Worm (Caenorhabditis elegans): ENCODE measurements around the gene fbxb-115.
"Not testable (repeated sequence)": the region's sequence is repeated elsewhere in the genome, so short reads cannot be mapped to it uniquely, and the experiment has no call there.

Gene fbxb-115

ce11 chrV:19240129-19240528 lies at the start of gene fbxb-115, which contains the start of gene fbxb-1:
TSS of gene fbxb-115 (minus strand) at chrV:19240229.
TSS of gene fbxb-1 (plus strand) at chrV:19240354.
- TF ChIP-seq pes-1 (GFP tag; IDR thresholded peaks at IDR 0.05), result no peak
- TF ChIP-seq ets-7 (tag; optimal IDR thresholded peaks at IDR 0.05), result no peak

ce11 chrV:19288073-19288805 lies 48.2 kb upstream of the fbxb-115 start, which contains the start of the genes F55C9.3 and fbxb-57:
TSS of gene F55C9.3 (minus strand) at chrV:19288173.
TSS of gene fbxb-57 (plus strand) at chrV:19288755.
- no peak for TF ChIP-seq sea-1 (GFP tag; conservative IDR thresholded peaks at IDR 0.05)
- no peak for TF ChIP-seq pes-1 (GFP tag; IDR thresholded peaks at IDR 0.05)
- no peak for TF ChIP-seq ets-7 (tag; optimal IDR thresholded peaks at IDR 0.05)
- TF ChIP-seq ceh-13 (GFP tag; optimal IDR thresholded peaks at IDR 0.05), result no peak
- TF ChIP-seq ceh-36 (tag; optimal IDR thresholded peaks at IDR 0.05), result no peak
- no peak for TF ChIP-seq hnd-1 (tag; optimal IDR thresholded peaks at IDR 0.05)
- no peak for TF ChIP-seq hmbx-1 (tag; optimal IDR thresholded peaks at IDR 0.05)
- no peak for TF ChIP-seq tbx-37 (GFP tag; conservative IDR thresholded peaks at IDR 0.05)
- no peak for TF ChIP-seq tbx-11 (GFP tag; IDR thresholded peaks at IDR 0.05)
- TF ChIP-seq flt-1 (GFP tag; IDR thresholded peaks at IDR 0.05), result no peak
- TF ChIP-seq tra-4 (tag; optimal IDR thresholded peaks at IDR 0.05), result no peak
- no peak for TF ChIP-seq hmg-4 (GFP tag; optimal IDR thresholded peaks at IDR 0.05)
- no peak for TF ChIP-seq ama-1 (optimal IDR thresholded peaks at IDR 0.05)

- TF ChIP-seq aly-1 (tag; optimal IDR thresholded peaks at IDR 0.05), result no peak
- no peak for TF ChIP-seq ceh-36 (tag; optimal IDR thresholded peaks at IDR 0.05)
- no peak for TF ChIP-seq pes-1 (GFP tag; IDR thresholded peaks at IDR 0.05)
- TF ChIP-seq ama-1 (optimal IDR thresholded peaks at IDR 0.05), result no peak
- TF ChIP-seq tra-4 (tag; optimal IDR thresholded peaks at IDR 0.05), result no peak
- no peak for TF ChIP-seq ets-7 (tag; optimal IDR thresholded peaks at IDR 0.05)
- no peak for TF ChIP-seq hnd-1 (tag; optimal IDR thresholded peaks at IDR 0.05)
- no peak for TF ChIP-seq F13C5.2 (tag; optimal IDR thresholded peaks at IDR 0.05)
- no peak for TF ChIP-seq tbx-11 (GFP tag; IDR thresholded peaks at IDR 0.05)
Measured at ce11 chrV:19285921-19286320, 45.9 kb upstream of the fbxb-115 start.

DNA sequence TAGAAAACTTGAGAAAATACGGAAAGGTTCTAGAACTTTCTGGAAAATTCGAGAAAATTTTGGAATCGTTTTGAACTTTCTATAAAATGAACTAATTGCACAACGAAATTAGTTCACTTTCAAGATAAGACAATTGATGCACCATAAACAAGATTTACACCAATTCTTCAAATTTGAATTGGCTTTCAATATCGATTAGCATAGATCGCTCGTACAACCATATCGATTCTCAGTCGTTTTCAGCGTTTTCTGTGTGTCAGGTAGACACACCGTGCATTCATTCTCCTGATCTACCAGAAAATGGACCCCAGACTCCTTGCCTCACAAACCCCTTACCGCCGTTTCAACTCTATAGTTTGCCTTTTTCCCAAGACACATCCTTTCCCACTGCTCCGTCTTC lies 42.3 kb upstream of the fbxb-115 start, which contains the start of gene fbxb-117:
Gene fbxb-117, plus strand, starts transcription at position 301 of the 400 bp plus-strand sequence.
- no peak for TF ChIP-seq F13C5.2 (tag; optimal IDR thresholded peaks at IDR 0.05)
- TF ChIP-seq ama-1 (optimal IDR thresholded peaks at IDR 0.05), result no peak
- TF ChIP-seq ceh-13 (GFP tag; optimal IDR thresholded peaks at IDR 0.05), result no peak
- no peak for TF ChIP-seq scrt-1 (GFP tag; IDR thresholded peaks at IDR 0.05)
- TF ChIP-seq flt-1 (GFP tag; IDR thresholded peaks at IDR 0.05), result no peak
- no peak for TF ChIP-seq B0310.2 (tag; optimal IDR thresholded peaks at IDR 0.05)
- no peak for TF ChIP-seq tbx-37 (GFP tag; conservative IDR thresholded peaks at IDR 0.05)
- no peak for TF ChIP-seq hmg-4 (GFP tag; optimal IDR thresholded peaks at IDR 0.05)
- TF ChIP-seq aly-1 (tag; optimal IDR thresholded peaks at IDR 0.05), result no peak
- no peak for TF ChIP-seq tbx-11 (GFP tag; IDR thresholded peaks at IDR 0.05)
- no peak for TF ChIP-seq ceh-36 (tag; optimal IDR thresholded peaks at IDR 0.05)
- no peak for TF ChIP-seq pes-1 (GFP tag; IDR thresholded peaks at IDR 0.05)
- no peak for TF ChIP-seq sea-1 (GFP tag; conservative IDR thresholded peaks at IDR 0.05)
- no peak for TF ChIP-seq hmbx-1 (tag; optimal IDR thresholded peaks at IDR 0.05)
- TF ChIP-seq hnd-1 (tag; optimal IDR thresholded peaks at IDR 0.05), result no peak

- TF ChIP-seq pes-1 (GFP tag; IDR thresholded peaks at IDR 0.05) (no peak), ama-1 (optimal IDR thresholded peaks at IDR 0.05) (no peak)
Measured at ce11 chrV:19279888-19280287, 39.9 kb upstream of the fbxb-115 start, which contains the start of gene F21D9.8. TSS of gene F21D9.8 (minus strand) at chrV:19279988.

DNA sequence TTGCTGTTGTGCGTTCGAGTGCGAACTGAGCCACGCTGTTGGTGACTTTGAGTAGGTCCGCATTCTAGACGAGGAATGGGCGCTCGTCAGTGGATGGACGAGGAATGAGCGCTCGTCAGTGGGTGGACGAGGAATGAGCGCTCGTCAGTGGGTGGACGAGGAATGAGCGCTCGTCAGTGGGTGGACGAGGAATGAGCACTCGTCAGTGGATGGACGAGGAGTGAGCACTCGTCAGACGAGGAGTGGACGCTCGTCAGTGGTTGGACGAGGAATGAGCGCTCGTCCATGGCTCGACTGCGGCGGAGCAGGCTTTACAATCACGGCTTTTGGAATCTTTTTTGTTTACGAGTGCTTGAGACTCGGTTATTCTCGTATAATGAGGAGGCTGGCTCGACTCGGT lies 38.5 kb upstream of the fbxb-115 start:
- TF ChIP-seq flt-1 (GFP tag; IDR thresholded peaks at IDR 0.05) (no peak), tbx-37 (GFP tag; conservative IDR thresholded peaks at IDR 0.05) (no peak), B0310.2 (tag; optimal IDR thresholded peaks at IDR 0.05) (no peak), ama-1 (optimal IDR thresholded peaks at IDR 0.05) (no peak), hmg-4 (GFP tag; optimal IDR thresholded peaks at IDR 0.05) (no peak), tra-4 (tag; optimal IDR thresholded peaks at IDR 0.05) (no peak), ets-7 (tag; optimal IDR thresholded peaks at IDR 0.05) (no peak), sea-1 (GFP tag; conservative IDR thresholded peaks at IDR 0.05) (no peak), F13C5.2 (tag; optimal IDR thresholded peaks at IDR 0.05) (no peak), scrt-1 (GFP tag; IDR thresholded peaks at IDR 0.05) (no peak), ceh-13 (GFP tag; optimal IDR thresholded peaks at IDR 0.05) (no peak), tbx-11 (GFP tag; IDR thresholded peaks at IDR 0.05) (no peak), aly-1 (tag; optimal IDR thresholded peaks at IDR 0.05) (no peak), hnd-1 (tag; optimal IDR thresholded peaks at IDR 0.05) (no peak)

ce11 chrV:19276354-19276753 lies 36.3 kb upstream of the fbxb-115 start:
- TF ChIP-seq hmg-4 (GFP tag; optimal IDR thresholded peaks at IDR 0.05), result no peak
- TF ChIP-seq hnd-1 (tag; optimal IDR thresholded peaks at IDR 0.05), result no peak
- no peak for TF ChIP-seq ceh-13 (GFP tag; optimal IDR thresholded peaks at IDR 0.05)

- TF ChIP-seq F13C5.2 (tag; optimal IDR thresholded peaks at IDR 0.05); flt-1 (GFP tag; IDR thresholded peaks at IDR 0.05); hmbx-1 (tag; optimal IDR thresholded peaks at IDR 0.05): not testable (repeated sequence)
Measured at ce11 chrV:19264148-19264547, 24.1 kb upstream of the fbxb-115 start, which contains the start of gene F21D9.1. TSS of gene F21D9.1 (plus strand) at chrV:19264448.

Data from whole organism, early embryonic.